Worm (Caenorhabditis elegans): ENCODE measurements around the gene W06H8.2.
A peak's percentile ranks its signal among the peaks of the same experiment; 100 is the strongest.

Gene W06H8.2

ce11 chrV:6206498-6206897 lies at the start of gene W06H8.2:
TSS of gene W06H8.2 (plus strand) at chrV:6206755.
- TF ChIP-seq T23F11.4 (GFP tag; optimal IDR thresholded peaks at IDR 0.05) = no peak
- TF ChIP-seq madf-2 (tag; optimal IDR thresholded peaks at IDR 0.05) = no peak
- TF ChIP-seq hlh-15 (tag; optimal IDR thresholded peaks at IDR 0.05) = no peak
- TF ChIP-seq ceh-30 (tag; optimal IDR thresholded peaks at IDR 0.05) = no peak
- no peak for TF ChIP-seq tbx-7 (tag; optimal IDR thresholded peaks at IDR 0.05)
- TF ChIP-seq C38D4.7 (GFP tag; optimal IDR thresholded peaks at IDR 0.05) = no peak
- TF ChIP-seq fkh-6 (tag; optimal IDR thresholded peaks at IDR 0.05) = no peak
- no peak for TF ChIP-seq elt-4 (tag; optimal IDR thresholded peaks at IDR 0.05)
- TF ChIP-seq ztf-16 (tag; optimal IDR thresholded peaks at IDR 0.05) = no peak
- TF ChIP-seq nhr-232 (tag; optimal IDR thresholded peaks at IDR 0.05) = no peak
- no peak for TF ChIP-seq npax-4 (tag; optimal IDR thresholded peaks at IDR 0.05)

DNA sequence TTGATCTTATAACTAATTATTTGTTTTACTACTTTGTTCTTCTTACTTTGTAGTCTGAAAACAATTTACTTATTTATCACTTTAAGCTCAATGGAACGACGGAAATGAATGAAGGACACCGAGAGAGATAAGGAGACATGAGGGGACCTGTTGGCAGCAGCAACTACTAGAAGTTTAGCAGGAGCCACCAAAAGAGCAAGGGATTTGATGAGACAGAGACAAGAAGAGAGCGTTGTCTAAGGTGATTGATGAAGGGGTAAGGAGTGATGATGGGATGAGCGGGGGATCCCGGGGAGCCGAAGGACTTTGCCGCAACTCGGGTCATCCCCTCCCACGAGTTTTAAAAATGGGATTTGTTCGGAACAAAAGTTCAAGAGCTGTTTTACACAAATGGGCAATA lies 4.0 kb upstream of the W06H8.2 start, which contains the start of gene ttn-1:
TSS of gene ttn-1 (minus strand) at position 60 of the 400 bp plus-strand sequence.
- TF ChIP-seq pha-4 (tag; optimal IDR thresholded peaks at IDR 0.05) (no peak), unc-55 (GFP tag; optimal IDR thresholded peaks at IDR 0.05) (peak; percentile 84), ceh-34 (tag; optimal IDR thresholded peaks at IDR 0.05) (peak; percentile 11), syd-9 (tag; optimal IDR thresholded peaks at IDR 0.05) (no peak), ceh-9 (tag; optimal IDR thresholded peaks at IDR 0.05) (no peak), rnt-1 (tag; optimal IDR thresholded peaks at IDR 0.05) (peak; percentile 47)

ce11 chrV:6204046-6204445 lies 2.5 kb upstream of the W06H8.2 start:
- no peak for TF ChIP-seq hlh-8 (tag; optimal IDR thresholded peaks at IDR 0.05)
- peak; percentile 61 for TF ChIP-seq ceh-34 (tag; optimal IDR thresholded peaks at IDR 0.05)
- TF ChIP-seq nhr-232 (tag; optimal IDR thresholded peaks at IDR 0.05) = no peak
- peak; percentile 97 for TF ChIP-seq rnt-1 (tag; optimal IDR thresholded peaks at IDR 0.05)
- no peak for TF ChIP-seq pha-4 (tag; optimal IDR thresholded peaks at IDR 0.05)
- no peak for TF ChIP-seq gmeb-2 (tag; optimal IDR thresholded peaks at IDR 0.05)
- no peak for TF ChIP-seq ttx-3 (tag; optimal IDR thresholded peaks at IDR 0.05)
- no peak for TF ChIP-seq pax-1 (tag; optimal IDR thresholded peaks at IDR 0.05)
- no peak for TF ChIP-seq madf-2 (tag; optimal IDR thresholded peaks at IDR 0.05)
- peak; percentile 84 for TF ChIP-seq pat-9 (tag; optimal IDR thresholded peaks at IDR 0.05)
- TF ChIP-seq ceh-18 (tag; optimal IDR thresholded peaks at IDR 0.05) = peak; percentile 80
- TF ChIP-seq unc-55 (GFP tag; optimal IDR thresholded peaks at IDR 0.05) = peak; percentile 91
- TF ChIP-seq hlh-13 (GFP tag; optimal IDR thresholded peaks at IDR 0.05) = no peak
- TF ChIP-seq syd-9 (tag; optimal IDR thresholded peaks at IDR 0.05) = peak; percentile 54
- TF ChIP-seq ceh-22 (tag; optimal IDR thresholded peaks at IDR 0.05) = no peak
- TF ChIP-seq C08G9.2 (tag; optimal IDR thresholded peaks at IDR 0.05) = no peak

ce11 chrV:6208585-6208984 lies 2.0 kb downstream of the W06H8.2 start, which contains the start of gene rme-1:
TSS of gene rme-1 (plus strand) at chrV:6208885.
- TF ChIP-seq pha-4 (tag; optimal IDR thresholded peaks at IDR 0.05) = no peak
- TF ChIP-seq pqm-1 (tag; optimal IDR thresholded peaks at IDR 0.05) = no peak
- no peak for TF ChIP-seq npax-4 (tag; optimal IDR thresholded peaks at IDR 0.05)
- no peak for TF ChIP-seq ceh-2 (tag; optimal IDR thresholded peaks at IDR 0.05)

DNA sequence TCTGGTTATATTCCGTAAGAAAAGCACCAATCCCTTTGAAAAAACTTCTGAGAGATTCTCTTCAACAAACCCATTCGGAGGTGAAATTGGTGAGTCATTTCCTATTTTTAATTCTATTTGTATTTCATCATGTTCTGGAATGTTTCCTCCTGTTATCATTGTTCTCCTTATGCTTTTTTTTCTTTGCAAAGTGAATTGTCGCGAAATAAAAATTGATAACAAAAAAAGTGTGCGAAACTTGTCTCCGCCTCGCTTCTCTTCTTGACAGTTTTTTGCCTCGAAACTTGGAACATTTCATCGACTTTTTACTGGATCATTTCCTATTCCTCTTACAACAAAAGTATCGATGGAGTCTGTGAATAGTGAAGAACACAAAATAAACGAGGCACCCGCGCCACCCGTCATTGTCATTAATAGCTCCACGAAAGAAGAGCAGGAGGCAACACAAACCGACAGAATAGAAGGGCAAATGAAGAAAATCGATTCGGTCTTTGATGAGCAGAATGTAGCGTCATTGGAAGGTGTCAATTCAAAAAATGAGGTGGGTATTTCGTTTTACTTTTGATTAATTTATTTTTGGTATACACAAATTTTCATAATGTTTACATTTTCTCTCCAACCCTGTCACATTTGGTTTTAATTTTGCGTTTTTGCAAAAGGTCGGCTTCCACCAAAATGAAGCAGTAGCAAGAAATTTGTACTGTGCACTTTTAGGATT lies 3.5 kb downstream of the W06H8.2 start:
- TF ChIP-seq dve-1 (tag; optimal IDR thresholded peaks at IDR 0.05) (no peak), pha-2 (tag; optimal IDR thresholded peaks at IDR 0.05) (no peak), mec-3 (tag; optimal IDR thresholded peaks at IDR 0.05; ENCODE audit: borderline replicate concordance) (no peak), ceh-31 (tag; optimal IDR thresholded peaks at IDR 0.05) (no peak)

- TF ChIP-seq unc-86 (tag; optimal IDR thresholded peaks at IDR 0.05) (no peak), unc-42 (tag; optimal IDR thresholded peaks at IDR 0.05) (no peak), C08G9.2 (tag; optimal IDR thresholded peaks at IDR 0.05) (no peak), mec-3 (tag; optimal IDR thresholded peaks at IDR 0.05; ENCODE audit: borderline replicate concordance) (no peak), rnt-1 (tag; optimal IDR thresholded peaks at IDR 0.05) (no peak), nfya-1 (tag; optimal IDR thresholded peaks at IDR 0.05) (no peak), pqm-1 (tag; optimal IDR thresholded peaks at IDR 0.05) (no peak), fax-1 (tag; optimal IDR thresholded peaks at IDR 0.05) (no peak), ttx-3 (tag; optimal IDR thresholded peaks at IDR 0.05) (no peak), tbx-2 (tag; optimal IDR thresholded peaks at IDR 0.05) (no peak), ceh-30 (tag; optimal IDR thresholded peaks at IDR 0.05) (no peak), C38D4.7 (GFP tag; optimal IDR thresholded peaks at IDR 0.05) (no peak)
These were observed 5.0 kb downstream of the W06H8.2 start for ce11 chrV:6211509-6211908.

Measured in whole organism, late embryonic.